Fruit fly (Drosophila melanogaster) Kc167 (cell line): ENCODE data around the gene mag.

ENCODE experiments used
- Myc ChIP-seq: fragments of >200 bp; optimal IDR thresholded peaks from 2 replicates; lab custom pipeline; 2017; ENCODE audit warnings: missing external identifiers
- Sin3A ChIP-seq: fragments of >200 bp; optimal IDR thresholded peaks from 2 replicates; lab custom pipeline; 2018; ENCODE audit warnings: missing external identifiers
- h ChIP-seq: fragments of >200 bp; optimal IDR thresholded peaks from 3 replicates; lab custom pipeline; 2018; ENCODE audit warnings: missing external identifiers
- insv ChIP-seq: fragments of >200 bp; optimal IDR thresholded peaks from 3 replicates; lab custom pipeline; 2018; ENCODE audit warnings: missing external identifiers
- psq ChIP-seq: fragments of >200 bp; optimal IDR thresholded peaks from 2 replicates; lab custom pipeline; 2017; ENCODE audit warnings: missing external identifiers
- ttk ChIP-seq: sonication (Bioruptor generic); optimal IDR thresholded peaks from 2 replicates; lab custom pipeline; 2017; ENCODE audit warnings: missing external identifiers

The mag gene

DNA sequence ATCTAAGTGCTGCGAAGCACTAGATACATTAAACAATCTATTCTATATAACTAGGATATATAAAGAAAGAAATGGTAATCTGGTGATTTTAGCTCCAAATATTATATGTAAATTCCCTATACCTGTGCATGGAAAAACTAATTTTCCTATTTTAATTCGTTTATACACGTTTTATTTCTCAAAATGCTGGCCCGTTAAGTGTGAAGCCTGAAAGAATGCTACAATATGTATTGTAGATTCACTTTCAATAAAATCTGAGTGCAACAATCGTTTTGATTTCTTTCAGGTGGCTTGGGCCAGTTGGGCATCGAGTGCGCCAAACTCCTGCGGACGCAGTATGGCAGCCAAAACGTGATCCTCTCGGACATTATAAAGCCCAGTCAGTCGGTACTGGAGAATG, 7.0 kb downstream of the mag start:
- TF ChIP-seq Sin3A (lab: Kevin White, UChicago) (no peak), insv (no peak), psq (lab: Kevin White, UChicago) (no peak), h (lab: Kevin White, UChicago) (no peak), Myc (lab: Kevin White, UChicago) (no peak), ttk (no peak)

DNA sequence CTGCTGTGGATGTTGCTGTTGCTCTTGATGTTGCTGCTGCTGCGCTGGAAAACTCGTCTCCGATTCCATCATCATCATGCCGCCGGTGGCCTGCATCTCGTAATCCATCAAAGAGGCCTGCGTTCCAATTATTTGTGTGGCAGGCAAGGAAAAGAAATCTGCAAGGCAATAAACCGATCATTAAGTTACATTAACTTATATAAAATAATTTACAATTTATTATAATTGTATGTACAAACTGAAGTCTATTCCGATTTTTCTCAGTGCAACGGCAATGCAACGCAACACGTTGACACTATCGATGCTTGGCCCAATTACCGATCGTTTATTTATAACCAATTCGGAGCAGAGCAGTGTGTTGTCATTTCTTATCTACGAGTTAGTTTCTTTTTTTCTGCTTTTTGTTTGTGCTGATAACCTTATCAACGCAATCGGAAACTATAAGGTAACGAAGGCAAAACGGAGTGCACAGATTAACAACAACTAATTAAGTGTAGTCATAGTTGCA, 10.6 kb downstream of the mag start:
- TF ChIP-seq insv, result no peak
- no peak for TF ChIP-seq psq (lab: Kevin White, UChicago)
- TF ChIP-seq Sin3A (lab: Kevin White, UChicago), result no peak
- no peak for TF ChIP-seq Myc (lab: Kevin White, UChicago)
- no peak for TF ChIP-seq h (lab: Kevin White, UChicago)
- TF ChIP-seq ttk, result no peak

DNA sequence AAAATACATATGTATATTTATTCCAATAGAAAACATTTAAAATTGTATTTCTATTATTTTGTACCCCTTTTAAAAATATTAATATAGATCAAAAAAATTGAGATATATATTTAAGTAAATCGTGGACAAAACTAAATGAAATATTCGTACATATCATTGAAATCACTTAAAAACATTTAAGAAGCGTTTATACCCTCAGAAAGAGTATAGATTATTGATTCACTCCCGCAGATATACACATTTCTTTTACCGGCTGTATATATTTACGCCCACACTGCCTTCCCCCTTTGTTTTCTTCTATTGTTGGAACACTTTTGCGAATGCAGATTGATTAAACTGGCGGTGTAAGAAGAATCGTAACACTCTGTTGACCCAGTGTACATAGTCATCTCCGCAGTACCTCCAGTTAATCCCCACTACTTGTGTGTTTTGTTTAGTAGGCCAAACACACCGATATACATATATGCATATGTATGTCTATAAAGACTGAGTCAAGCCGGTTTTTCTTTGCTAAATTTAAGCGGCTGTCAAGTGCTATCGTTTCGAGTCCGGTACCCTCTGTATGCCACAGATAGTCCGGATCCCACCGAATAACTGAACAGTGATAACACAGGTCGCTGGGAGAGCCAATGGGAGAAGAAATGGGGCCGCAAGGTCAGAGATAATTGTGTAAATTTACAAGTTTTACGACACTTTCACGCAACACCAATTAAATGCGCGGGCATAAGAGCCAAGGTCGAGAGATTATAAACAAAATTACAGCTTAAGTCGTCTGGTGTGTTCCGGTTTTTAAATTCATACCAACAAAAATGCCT, 11.2 kb downstream of the mag start:
- TF ChIP-seq Myc (lab: Kevin White, UChicago), result no peak
- no peak for TF ChIP-seq ttk
- no peak for TF ChIP-seq Sin3A (lab: Kevin White, UChicago)
- TF ChIP-seq insv, result no peak
- TF ChIP-seq h (lab: Kevin White, UChicago), result no peak
- no peak for TF ChIP-seq psq (lab: Kevin White, UChicago)

DNA sequence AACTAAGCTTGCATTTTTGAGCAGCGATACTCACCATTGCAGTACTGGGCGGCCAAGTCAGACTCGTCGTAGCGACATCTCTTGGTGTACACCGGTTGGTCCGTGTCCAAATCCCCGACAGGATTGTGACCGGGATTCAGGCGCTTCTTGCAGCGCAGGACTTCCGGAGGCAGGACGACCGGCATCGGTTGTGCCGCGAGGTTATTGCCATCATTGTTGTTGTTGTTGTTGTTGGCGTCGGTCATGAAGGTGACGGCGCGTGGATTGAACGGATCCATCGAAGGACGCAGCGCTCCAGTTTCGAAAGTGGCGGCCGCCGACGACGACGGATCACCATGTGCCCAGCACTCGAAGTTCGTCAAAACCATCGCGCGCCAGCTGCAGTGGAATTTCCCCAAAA, 12.1 kb downstream of the mag start:
- no peak for TF ChIP-seq ttk
- no peak for TF ChIP-seq Sin3A (lab: Kevin White, UChicago)

DNA sequence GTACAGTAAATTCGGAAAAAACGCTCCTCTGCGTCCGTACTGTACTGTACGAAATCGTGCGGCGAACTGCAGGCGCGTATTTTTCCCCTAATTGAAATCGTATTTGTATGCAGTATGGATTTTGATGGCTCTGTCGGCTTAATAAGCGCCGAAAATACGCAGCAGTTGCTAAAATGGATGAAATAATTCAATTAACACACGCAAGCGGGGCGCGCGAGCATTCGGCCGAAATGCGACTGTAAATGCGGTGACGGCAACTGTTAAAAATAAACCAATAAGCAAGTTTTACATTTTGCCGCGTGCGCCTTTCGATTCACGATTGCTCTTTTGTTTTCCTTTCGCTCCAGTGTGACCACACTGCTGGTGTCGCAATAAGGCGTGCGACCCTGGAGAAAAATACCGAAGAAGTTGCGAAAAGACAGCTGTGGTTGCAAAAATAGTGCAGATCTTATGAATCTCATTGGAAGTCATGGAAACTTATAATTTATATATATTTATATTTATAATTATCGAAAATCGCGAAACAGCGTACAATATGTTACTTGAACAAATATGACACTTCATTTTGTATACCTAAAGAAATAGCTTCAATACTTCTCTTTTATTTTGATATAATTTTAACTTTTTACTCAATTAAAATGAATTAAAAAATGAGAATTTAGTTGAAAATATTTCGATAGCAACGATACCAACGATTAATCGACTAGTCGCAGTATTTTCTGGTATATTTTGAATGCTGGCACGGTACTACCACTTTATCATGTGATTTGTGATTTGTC, 12.7 kb downstream of the mag start, which contains the start of the genes CG32428 and CG5969:
Gene CG32428, minus strand, starts transcription at position 703 of the 779 bp plus-strand sequence.
Gene CG5969, plus strand, starts transcription at position 763 of the 779 bp plus-strand sequence.
- TF ChIP-seq Sin3A (lab: Kevin White, UChicago), result no peak

DNA sequence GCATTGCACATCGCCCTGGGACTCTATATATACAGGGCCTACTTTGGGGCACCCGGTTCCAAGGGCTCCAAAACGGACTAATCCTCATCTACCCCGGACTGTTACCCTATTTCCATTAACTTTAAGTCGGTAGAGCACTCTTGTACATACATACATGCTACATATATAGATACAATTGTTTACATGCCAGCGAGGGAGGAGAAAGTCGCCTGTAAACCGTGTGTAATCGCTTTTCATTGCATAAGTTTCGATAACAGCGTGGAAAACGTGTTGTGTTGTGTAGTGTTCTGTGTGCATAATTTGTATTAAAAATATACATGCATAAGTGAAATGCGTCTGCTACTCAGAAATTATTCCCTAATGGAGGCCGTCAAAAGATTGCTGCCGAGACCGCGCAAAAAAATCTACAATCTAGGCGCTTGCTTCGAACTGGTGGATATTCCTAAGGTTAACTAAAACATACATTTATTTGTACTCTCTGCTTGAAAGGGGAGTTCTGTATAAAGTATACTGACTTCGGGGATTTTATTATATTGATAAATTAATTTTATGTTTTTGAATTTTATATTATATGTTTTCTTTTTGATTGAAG, 13.8 kb downstream of the mag start, which contains the start of gene isoQC:
Gene isoQC, plus strand, starts transcription at position 270 of the 592 bp plus-strand sequence.
- TF ChIP-seq ttk (no peak), h (lab: Kevin White, UChicago) (no peak), insv (no peak), Myc (lab: Kevin White, UChicago) (no peak), Sin3A (lab: Kevin White, UChicago) (no peak), psq (lab: Kevin White, UChicago) (no peak)

DNA sequence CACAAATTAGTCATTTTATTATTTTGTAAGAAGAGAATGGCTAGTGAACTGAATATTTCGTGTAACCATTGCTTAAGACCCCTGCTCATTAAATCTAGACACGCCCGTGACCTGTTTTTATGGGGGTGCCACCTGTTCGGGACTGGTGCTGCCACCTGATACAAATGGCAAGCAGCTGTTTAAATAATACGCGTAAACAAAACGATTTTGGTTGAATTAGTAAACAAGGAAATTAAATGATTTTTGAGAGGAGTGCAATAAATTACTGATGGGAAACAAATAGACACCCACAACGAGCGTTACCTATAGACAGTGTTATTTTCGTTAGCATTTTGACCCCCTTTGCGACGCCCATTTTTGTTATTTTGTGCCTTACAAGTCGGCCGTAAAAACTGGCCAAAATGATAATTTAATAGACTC, 14.3 kb downstream of the mag start:
- TF ChIP-seq psq (lab: Kevin White, UChicago) (no peak), h (lab: Kevin White, UChicago) (no peak), insv (no peak), Myc (lab: Kevin White, UChicago) (no peak), Sin3A (lab: Kevin White, UChicago) (no peak), ttk (no peak)

DNA sequence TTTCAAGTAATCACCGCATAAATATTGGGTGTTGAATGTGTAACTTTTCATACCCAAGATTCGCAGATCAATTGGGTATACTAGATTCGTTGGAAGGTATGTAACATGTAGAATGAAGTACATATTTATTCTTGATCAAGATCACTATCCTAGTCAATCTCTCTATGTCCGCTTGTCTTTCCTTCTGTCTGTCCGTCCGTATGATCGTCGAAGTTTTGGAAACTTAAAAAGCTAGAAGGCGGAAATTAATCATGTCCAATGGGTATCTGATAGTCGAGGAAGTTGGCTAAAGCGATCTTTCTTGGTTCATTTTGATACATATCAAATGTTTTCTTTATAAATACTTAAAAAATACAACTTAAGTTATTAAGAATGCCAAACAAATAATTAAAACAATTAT, 27.2 kb downstream of the mag start:
- TF ChIP-seq Myc (lab: Kevin White, UChicago) (no peak), ttk (no peak), h (lab: Kevin White, UChicago) (no peak), insv (no peak), Sin3A (lab: Kevin White, UChicago) (no peak), psq (lab: Kevin White, UChicago) (no peak)

DNA sequence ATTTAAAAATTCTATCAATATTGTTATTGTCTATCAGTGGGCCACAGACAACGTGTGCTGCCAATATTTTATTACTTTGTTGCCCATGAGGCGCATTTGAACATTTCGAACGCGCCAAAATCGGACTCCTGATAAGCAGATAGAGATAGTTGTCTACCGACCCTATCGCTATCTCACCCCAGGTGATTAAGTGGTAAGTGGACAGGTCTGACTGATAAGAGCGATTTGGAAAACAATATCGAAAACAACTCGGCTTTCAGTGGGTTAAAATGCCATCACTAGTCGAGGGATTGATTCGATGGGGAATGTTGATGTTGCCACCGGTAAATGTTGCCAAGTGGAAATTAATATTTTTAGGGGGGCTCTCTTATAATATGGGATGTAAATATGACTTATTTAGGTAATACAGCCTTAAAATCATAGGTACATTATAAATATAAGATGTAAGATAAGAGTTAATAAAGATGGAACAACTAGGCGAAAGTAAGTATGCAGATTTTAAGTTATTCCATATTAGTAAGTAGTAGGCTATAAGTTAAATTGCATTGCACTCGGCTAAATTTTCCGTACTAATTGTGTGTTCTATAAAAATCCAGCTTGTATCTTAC, 31.1 kb downstream of the mag start, which contains the start of gene ND-39:
Gene ND-39, plus strand, starts transcription at position 558 of the 608 bp plus-strand sequence.
- TF ChIP-seq h (lab: Kevin White, UChicago) (no peak), insv (no peak), Sin3A (lab: Kevin White, UChicago) (no peak), psq (lab: Kevin White, UChicago) (no peak), ttk (no peak), Myc (lab: Kevin White, UChicago) (no peak)

DNA sequence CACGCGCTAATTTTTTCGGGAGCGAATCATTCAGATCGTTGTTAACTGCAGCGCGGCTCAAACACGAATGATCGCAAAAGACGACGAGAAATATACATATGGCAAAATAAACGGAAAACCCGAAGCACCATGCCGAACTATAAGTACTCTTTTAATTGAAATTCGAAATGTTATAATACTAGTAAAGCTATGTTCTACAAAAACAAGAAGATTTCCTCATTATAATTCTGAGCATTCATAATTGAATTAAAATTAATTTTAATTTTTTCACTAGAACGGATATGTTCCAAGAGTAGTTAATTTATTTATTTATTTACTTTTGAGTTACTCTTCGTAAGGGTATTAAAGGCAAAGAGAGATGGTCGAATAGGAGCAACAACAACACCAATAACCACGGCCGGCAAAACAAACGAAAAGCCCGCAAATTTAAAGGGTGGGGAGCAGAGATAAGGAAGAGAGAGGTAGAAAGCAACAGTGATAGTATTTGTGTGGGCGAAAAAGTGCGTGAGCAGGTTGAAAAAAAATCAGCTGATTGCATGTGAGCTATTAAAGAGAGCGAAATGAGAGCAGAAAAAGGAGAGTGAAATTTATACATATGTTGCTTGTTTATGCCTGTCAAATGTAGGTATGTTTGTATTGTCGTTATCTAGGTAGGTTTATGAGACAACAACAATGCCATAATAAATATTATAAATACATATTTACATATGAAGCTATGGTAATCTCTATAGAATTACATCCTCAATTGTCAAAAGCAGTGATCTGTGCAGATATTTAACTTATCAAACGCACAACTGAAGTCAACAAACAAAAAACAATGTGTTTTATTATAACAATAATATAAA, 33.2 kb downstream of the mag start:
- TF ChIP-seq ttk (no peak), h (lab: Kevin White, UChicago) (no peak), Sin3A (lab: Kevin White, UChicago) (no peak), psq (lab: Kevin White, UChicago) (no peak), insv (no peak), Myc (lab: Kevin White, UChicago) (no peak)

DNA sequence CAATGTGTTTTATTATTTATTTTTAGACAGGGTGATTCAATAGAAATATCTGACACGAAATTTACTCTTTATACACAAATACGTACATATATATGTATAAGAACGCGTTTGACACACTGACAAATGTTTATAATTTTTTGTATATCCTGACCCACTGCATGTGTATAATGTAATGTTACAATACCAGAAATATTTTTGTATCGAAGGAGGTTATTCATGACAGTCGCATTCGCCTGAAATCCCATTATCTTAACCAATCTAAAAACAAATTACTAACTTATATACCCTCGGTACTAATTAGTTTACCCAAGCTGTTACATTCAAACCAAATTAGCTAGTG, 33.7 kb downstream of the mag start:
- TF ChIP-seq Sin3A (lab: Kevin White, UChicago), result no peak
- no peak for TF ChIP-seq Myc (lab: Kevin White, UChicago)
- TF ChIP-seq ttk, result no peak
- TF ChIP-seq psq (lab: Kevin White, UChicago), result no peak
- no peak for TF ChIP-seq h (lab: Kevin White, UChicago)
- no peak for TF ChIP-seq insv
